Worm (Caenorhabditis elegans): ENCODE measurements around the gene fipr-15.

The fipr-15 gene

ce11 chrIV:10842705-10843364, 37.5 kb upstream of the fipr-15 start, which contains the start of gene T11G6.5 (continued):
- TF ChIP-seq lin-15B (tag; optimal IDR thresholded peaks at IDR 0.05) (no peak), skn-1 (tag; optimal IDR thresholded peaks at IDR 0.05) (peak; percentile 37), nhr-12 (tag; optimal IDR thresholded peaks at IDR 0.05) (no peak), vab-15 (tag; optimal IDR thresholded peaks at IDR 0.05) (no peak), aha-1 (tag; optimal IDR thresholded peaks at IDR 0.05) (no peak), ztf-4 (tag; optimal IDR thresholded peaks at IDR 0.05) (no peak), lin-14 (GFP tag; optimal IDR thresholded peaks at IDR 0.05) (no peak), nhr-19 (GFP tag; conservative IDR thresholded peaks at IDR 0.05) (no peak), pag-3 (tag; optimal IDR thresholded peaks at IDR 0.05; ENCODE audit: borderline replicate concordance, insufficient read depth) (no peak), snpc-4 (tag; optimal IDR thresholded peaks at IDR 0.05) (peak; percentile 6), xbp-1 (tag; optimal IDR thresholded peaks at IDR 0.05) (peak; percentile 37), nhr-28 (tag; optimal IDR thresholded peaks at IDR 0.05) (no peak), C34B4.2 (tag; optimal IDR thresholded peaks at IDR 0.05) (no peak), C04F5.9 (tag; optimal IDR thresholded peaks at IDR 0.05) (no peak), nhr-11 (tag; optimal IDR thresholded peaks at IDR 0.05) (no peak), lin-35 (GFP tag; optimal IDR thresholded peaks at IDR 0.05) (peak; percentile 3 to 65), C16A3.4 (tag; optimal IDR thresholded peaks at IDR 0.05) (no peak), isw-1 (GFP tag; IDR thresholded peaks at IDR 0.05) (no peak), hpl-2 (GFP tag; optimal IDR thresholded peaks at IDR 0.05) (no peak), lir-3 (tag; optimal IDR thresholded peaks at IDR 0.05; ENCODE audit: poor library complexity) (no peak), efl-1 (optimal IDR thresholded peaks at IDR 0.05) (peak; percentile 39 to 52), efl-1 (GFP tag; optimal IDR thresholded peaks at IDR 0.05 in 1 of 2) (peak; percentile 48 to 95), unc-30 (tag; optimal IDR thresholded peaks at IDR 0.05) (no peak), fkh-4 (tag; optimal IDR thresholded peaks at IDR 0.05; ENCODE audit: borderline replicate concordance) (no peak), nhr-71 (tag; optimal IDR thresholded peaks at IDR 0.05) (peak; percentile 48), swsn-7 (tag; optimal IDR thresholded peaks at IDR 0.05) (peak; percentile 16), unc-62 (GFP tag; optimal IDR thresholded peaks at IDR 0.05) (no peak), sptf-1 (tag; optimal IDR thresholded peaks at IDR 0.05) (no peak), nhr-84 (tag; optimal IDR thresholded peaks at IDR 0.05) (no peak), nhr-20 (tag; optimal IDR thresholded peaks at IDR 0.05) (peak; percentile 18), unc-86 (tag; optimal IDR thresholded peaks at IDR 0.05) (no peak), dpl-1 (GFP tag; optimal IDR thresholded peaks at IDR 0.05) (peak in 2 of 3 experiments; percentile 46 to 51), jun-1 (tag; optimal IDR thresholded peaks at IDR 0.05) (no peak), nhr-237 (tag; optimal IDR thresholded peaks at IDR 0.05) (no peak), ets-5 (GFP tag; IDR thresholded peaks at IDR 0.05) (no peak), lsy-2 (tag; optimal IDR thresholded peaks at IDR 0.05) (peak; percentile 87 to 97), mdl-1 (tag; optimal IDR thresholded peaks at IDR 0.05) (peak in 1 of 2 experiments; percentile 59), ztf-11 (tag; optimal IDR thresholded peaks at IDR 0.05) (no peak)

DNA sequence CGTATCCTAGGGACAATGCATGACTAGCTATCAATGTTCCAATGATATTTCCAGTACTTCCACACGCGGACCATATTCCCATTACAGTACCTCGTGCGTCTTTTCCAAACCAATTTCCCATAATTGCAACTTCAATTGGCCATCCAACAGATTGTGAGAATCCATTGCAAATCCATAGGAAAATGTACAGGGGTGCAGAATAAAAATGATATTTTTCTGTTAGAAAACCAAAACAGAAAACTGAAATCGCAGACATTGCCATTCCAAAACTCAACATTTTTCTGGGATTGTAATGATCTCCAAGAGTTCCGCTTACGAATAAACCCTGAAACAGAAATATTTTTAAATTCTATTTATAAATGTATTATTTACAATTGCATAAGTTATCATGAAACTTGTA, 29.2 kb upstream of the fipr-15 start:
- TF ChIP-seq efl-1 (optimal IDR thresholded peaks at IDR 0.05) (no peak), efl-1 (GFP tag; optimal IDR thresholded peaks at IDR 0.05 in 1 of 2) (peak in 1 of 2 experiments; percentile 80), elt-2 (tag; optimal IDR thresholded peaks at IDR 0.05) (no peak), lin-15B (tag; optimal IDR thresholded peaks at IDR 0.05) (no peak)

- TF ChIP-seq mef-2 (tag; optimal IDR thresholded peaks at IDR 0.05) = no peak
- TF ChIP-seq lin-14 (GFP tag; optimal IDR thresholded peaks at IDR 0.05) = no peak
Observed at ce11 chrIV:10851833-10852232, 28.5 kb upstream of the fipr-15 start, which contains the start of gene T11G6.4. Gene T11G6.4 (minus strand): TSS chrIV:10851933.

All from whole organism, L1 larva.